Worm (Caenorhabditis elegans): ENCODE results near the gene del-5.

del-5 gene

DNA sequence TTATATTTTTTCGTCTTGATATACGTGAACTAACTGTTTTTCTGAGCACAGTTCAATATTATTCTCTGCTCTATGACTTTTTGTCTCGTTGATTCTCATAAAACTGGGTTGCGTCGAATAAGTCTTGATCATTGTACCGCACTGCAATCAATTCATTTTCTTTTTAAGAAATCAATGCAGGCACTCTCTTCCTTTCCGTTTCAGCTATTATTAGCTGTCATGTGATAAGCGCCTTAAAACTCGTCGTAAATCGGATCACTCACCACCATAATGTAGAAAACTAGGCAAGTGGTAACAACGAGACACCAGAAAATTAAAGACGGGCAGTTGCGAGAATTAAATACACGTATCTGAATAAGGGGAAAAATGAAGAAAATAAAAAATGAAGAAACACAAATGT lies 588 bp downstream of the del-5 start:
- TF ChIP-seq F13H6.1 (tag; optimal IDR thresholded peaks at IDR 0.05): no peak
- TF ChIP-seq crh-2 (tag; optimal IDR thresholded peaks at IDR 0.05): peak; percentile 23
- peak; percentile 0 for TF ChIP-seq sma-9 (GFP tag; optimal IDR thresholded peaks at IDR 0.05)
- TF ChIP-seq sma-9 (tag; optimal IDR thresholded peaks at IDR 0.05): no peak
- no peak for TF ChIP-seq ceh-82 (tag; optimal IDR thresholded peaks at IDR 0.05)
- TF ChIP-seq fos-1 (tag; optimal IDR thresholded peaks at IDR 0.05): peak; percentile 75
- no peak for TF ChIP-seq lin-11 (tag; optimal IDR thresholded peaks at IDR 0.05)
- TF ChIP-seq gmeb-1 (tag; optimal IDR thresholded peaks at IDR 0.05): peak; percentile 3

DNA sequence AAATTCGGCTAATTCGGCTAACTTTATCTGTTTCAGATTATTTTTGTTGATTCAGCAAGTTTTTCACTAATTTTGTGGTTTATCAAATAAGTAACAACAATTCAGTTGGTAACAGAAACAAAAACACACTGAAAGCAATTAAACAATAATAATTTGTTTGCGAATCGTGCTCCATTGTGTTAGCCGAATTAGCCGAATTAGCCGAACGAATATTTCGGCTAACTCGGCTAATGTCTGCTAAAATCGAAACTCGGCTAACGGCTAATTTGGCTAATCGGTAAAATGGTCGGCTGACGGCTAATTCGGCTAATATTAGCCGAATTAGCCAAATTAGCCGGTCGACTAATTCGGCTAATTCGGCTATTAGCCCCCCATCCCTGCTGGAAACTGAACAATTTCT lies 4.3 kb downstream of the del-5 start:
- TF ChIP-seq aly-2 (tag; optimal IDR thresholded peaks at IDR 0.05): no peak
- no peak for TF ChIP-seq sma-9 (GFP tag; optimal IDR thresholded peaks at IDR 0.05)
- TF ChIP-seq sma-9 (tag; optimal IDR thresholded peaks at IDR 0.05): no peak
- TF ChIP-seq unc-39 (tag; optimal IDR thresholded peaks at IDR 0.05): no peak
- TF ChIP-seq elt-3 (tag; optimal IDR thresholded peaks at IDR 0.05): no peak
- no peak for TF ChIP-seq unc-62 (GFP tag; optimal IDR thresholded peaks at IDR 0.05)
- no peak for TF ChIP-seq ztf-4 (tag; optimal IDR thresholded peaks at IDR 0.05)
- TF ChIP-seq C34F6.9 (tag; optimal IDR thresholded peaks at IDR 0.05): no peak
- no peak for TF ChIP-seq mbf-1 (tag; optimal IDR thresholded peaks at IDR 0.05)
- no peak for TF ChIP-seq ama-1 (optimal IDR thresholded peaks at IDR 0.05)
- TF ChIP-seq lin-13 (GFP tag; optimal IDR thresholded peaks at IDR 0.05): no peak
- no peak for TF ChIP-seq Y55F3AM.14 (GFP tag; optimal IDR thresholded peaks at IDR 0.05)
- TF ChIP-seq sem-4 (tag; optimal IDR thresholded peaks at IDR 0.05): no peak
- TF ChIP-seq nhr-11 (tag; optimal IDR thresholded peaks at IDR 0.05): no peak
- TF ChIP-seq ceh-82 (tag; optimal IDR thresholded peaks at IDR 0.05): no peak
- TF ChIP-seq skn-1 (tag; optimal IDR thresholded peaks at IDR 0.05): no peak
- TF ChIP-seq elt-1 (tag; optimal IDR thresholded peaks at IDR 0.05): no peak
- TF ChIP-seq alr-1 (tag; optimal IDR thresholded peaks at IDR 0.05): no peak

DNA sequence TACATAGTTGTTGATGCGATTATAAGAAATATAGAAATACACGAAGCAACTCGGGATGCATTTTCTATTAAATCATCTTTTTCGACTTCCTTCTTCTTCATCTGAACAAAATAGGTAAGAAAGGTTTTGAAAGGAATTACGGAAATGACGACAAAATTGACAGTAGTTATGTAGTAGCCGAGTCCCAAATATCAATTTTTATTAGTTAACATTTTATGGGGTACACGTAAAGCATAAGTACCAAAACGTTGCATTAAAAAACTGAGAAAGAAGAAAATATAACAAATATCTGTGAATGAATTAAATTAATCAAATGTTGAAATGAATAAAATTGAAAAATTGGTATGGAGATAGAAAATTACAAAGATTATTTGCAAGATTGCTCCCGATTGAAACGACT lies 6.2 kb downstream of the del-5 start, which contains the start of gene col-177:
TSS of gene col-177 (minus strand) at position 101 of the 400 bp plus-strand sequence.
- TF ChIP-seq fos-1 (tag; optimal IDR thresholded peaks at IDR 0.05) (no peak), ztf-11 (tag; optimal IDR thresholded peaks at IDR 0.05) (no peak), unc-55 (GFP tag; optimal IDR thresholded peaks at IDR 0.05) (no peak), unc-62 (GFP tag; optimal IDR thresholded peaks at IDR 0.05) (no peak)

DNA sequence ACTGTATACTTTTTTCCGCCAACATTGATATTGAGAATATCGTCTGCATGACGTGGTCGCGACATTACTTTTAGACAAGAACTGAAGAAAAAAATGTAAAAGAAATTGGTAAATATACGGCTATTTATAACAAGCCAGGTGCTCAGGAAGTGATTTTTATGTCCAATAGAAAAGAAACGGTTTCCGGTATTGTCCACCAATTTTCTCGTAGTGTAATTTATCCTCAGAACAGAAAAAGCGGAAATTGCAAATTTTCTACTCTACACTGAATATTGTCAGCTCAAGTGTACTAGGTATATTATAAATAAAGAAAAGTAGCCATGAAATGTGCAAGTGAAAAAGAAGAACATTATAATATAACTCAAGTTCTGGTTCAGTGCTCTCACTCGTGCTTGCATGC lies 8.8 kb downstream of the del-5 start, which contains the start of gene F59F3.6:
TSS of gene F59F3.6 (minus strand) at position 101 of the 400 bp plus-strand sequence.
- TF ChIP-seq R02D3.7 (tag; optimal IDR thresholded peaks at IDR 0.05) (no peak), ztf-1 (GFP tag; conservative IDR thresholded peaks at IDR 0.05) (no peak), unc-55 (GFP tag; optimal IDR thresholded peaks at IDR 0.05) (no peak), sma-3 (GFP tag; optimal IDR thresholded peaks at IDR 0.05) (no peak)

DNA sequence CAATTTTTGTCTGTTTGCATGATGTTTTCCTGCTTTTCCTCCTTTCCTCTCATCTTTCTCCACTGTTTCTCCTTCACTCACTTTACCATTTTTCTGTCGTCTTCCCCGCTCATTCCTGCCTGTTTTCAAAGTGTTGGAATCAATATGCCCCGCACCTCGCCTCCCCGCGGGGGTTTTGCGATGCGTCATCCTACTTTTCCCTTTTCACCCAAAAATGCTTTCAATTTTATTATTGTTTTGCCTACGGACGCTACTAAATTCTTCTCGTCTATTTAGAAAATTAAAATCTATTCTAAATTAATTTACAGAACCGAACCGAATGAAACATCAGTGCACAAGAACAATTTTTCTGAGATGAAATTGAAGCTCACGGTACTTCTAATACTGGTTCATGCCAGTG lies 15.8 kb downstream of the del-5 start, which contains the start of gene ver-3:
TSS of gene ver-3 (plus strand) at position 301 of the 400 bp plus-strand sequence.
- no peak for TF ChIP-seq ztf-1 (GFP tag; conservative IDR thresholded peaks at IDR 0.05)
- TF ChIP-seq zag-1 (tag; optimal IDR thresholded peaks at IDR 0.05): no peak
- no peak for TF ChIP-seq nhr-23 (tag; optimal IDR thresholded peaks at IDR 0.05)
- no peak for TF ChIP-seq mab-5 (tag; optimal IDR thresholded peaks at IDR 0.05)
- TF ChIP-seq ceh-16 (tag; optimal IDR thresholded peaks at IDR 0.05): no peak
- no peak for TF ChIP-seq sem-4 (tag; optimal IDR thresholded peaks at IDR 0.05)

DNA sequence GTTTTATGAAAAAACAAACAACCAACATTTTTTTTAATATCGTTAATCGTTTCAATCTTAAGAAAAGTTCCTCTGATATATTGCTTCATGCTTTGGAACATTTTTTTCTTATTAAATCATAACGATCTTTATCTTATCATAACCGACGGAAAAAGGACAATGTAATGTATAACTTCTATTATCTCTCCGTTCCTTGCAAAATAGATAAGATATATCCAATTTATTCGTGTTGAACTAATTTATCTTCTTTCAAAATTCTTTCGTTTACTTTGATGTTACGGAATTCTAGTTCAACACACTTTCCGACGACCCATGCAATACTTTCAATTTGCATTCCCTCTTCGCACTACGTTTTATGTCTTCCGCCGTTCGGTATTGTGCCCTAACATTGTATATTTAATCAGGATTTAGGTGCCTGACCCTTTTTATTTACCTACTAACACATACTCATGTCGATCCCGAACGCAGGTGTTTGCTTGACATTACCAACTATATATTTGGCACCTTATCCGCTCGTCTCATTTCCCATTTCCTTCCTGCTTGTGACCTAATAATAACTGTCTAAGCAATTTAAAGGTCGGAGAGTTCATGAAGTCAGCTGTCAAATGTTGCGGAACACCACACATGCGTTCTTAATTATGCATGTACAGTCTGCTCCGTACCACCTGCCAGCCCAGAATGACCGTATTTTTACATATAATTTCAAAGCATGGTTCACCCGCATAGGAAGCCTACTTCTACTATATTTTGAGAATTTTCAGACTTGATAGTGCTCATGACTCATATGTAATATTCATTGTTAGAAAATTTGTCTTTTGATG lies 16.4 kb downstream of the del-5 start:
- TF ChIP-seq zag-1 (tag; optimal IDR thresholded peaks at IDR 0.05) (no peak), gmeb-1 (tag; optimal IDR thresholded peaks at IDR 0.05) (no peak), ceh-82 (tag; optimal IDR thresholded peaks at IDR 0.05) (no peak)
